Fruit fly (Drosophila melanogaster): ENCODE measurements around the gene sens-2.

The sens-2 gene

DNA sequence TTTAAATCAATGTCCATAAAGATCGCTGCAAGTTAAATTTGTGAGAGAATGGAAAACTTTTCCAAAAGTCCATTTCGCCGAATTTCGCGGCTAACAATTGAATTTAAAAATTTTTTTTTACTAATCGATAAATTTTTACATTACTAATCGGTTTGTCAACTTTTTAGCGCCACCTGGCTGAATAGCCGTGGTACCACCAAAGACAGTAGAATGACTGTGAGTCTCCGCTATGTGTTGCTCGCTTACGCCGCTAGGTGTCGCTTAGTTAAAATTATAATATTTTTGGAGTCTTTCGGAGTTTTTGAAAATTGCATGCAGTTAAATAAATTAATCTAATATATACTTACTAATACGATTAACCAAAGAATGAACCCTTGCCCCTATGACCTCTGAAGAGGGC lies 24.3 kb upstream of the sens-2 start (continued):
- TF ChIP-seq ewg (GFP tag; optimal IDR thresholded peaks at IDR 0.05): no peak
- TF ChIP-seq CG11247 (GFP tag; IDR thresholded peaks at IDR 0.05): peak; percentile 47
- no peak for TF ChIP-seq CG11695 (GFP tag; IDR thresholded peaks at IDR 0.05)
- no peak for TF ChIP-seq p53 (GFP tag; optimal IDR thresholded peaks at IDR 0.05)
- peak; percentile 31 for TF ChIP-seq CG10979 (tag; optimal IDR thresholded peaks at IDR 0.05)
- TF ChIP-seq MTF-1 (GFP tag; optimal IDR thresholded peaks at IDR 0.05; ENCODE audit: borderline replicate concordance): peak; percentile 36
- no peak for TF ChIP-seq HLHmδ (GFP tag; optimal IDR thresholded peaks at IDR 0.05)
- no peak for TF ChIP-seq CG2678 (tag; optimal IDR thresholded peaks at IDR 0.05)
- peak; percentile 39 for TF ChIP-seq CG18262 (tag; optimal IDR thresholded peaks at IDR 0.05)
- TF ChIP-seq stwl (tag; optimal IDR thresholded peaks at IDR 0.05): peak; percentile 76
- no peak for TF ChIP-seq gcm2 (GFP tag; optimal IDR thresholded peaks at IDR 0.05)
- no peak for TF ChIP-seq pfk (GFP tag; optimal IDR thresholded peaks at IDR 0.05)
- TF ChIP-seq unpg (GFP tag; optimal IDR thresholded peaks at IDR 0.05): peak; percentile 9
- TF ChIP-seq sima (GFP tag; optimal IDR thresholded peaks at IDR 0.05): no peak
- no peak for TF ChIP-seq CG16863 (GFP tag; optimal IDR thresholded peaks at IDR 0.05)
- no peak for TF ChIP-seq eyg (GFP tag; optimal IDR thresholded peaks at IDR 0.05)
- TF ChIP-seq lola (GFP tag; optimal IDR thresholded peaks at IDR 0.05): no peak
- no peak for TF ChIP-seq Fer1 (GFP tag; optimal IDR thresholded peaks at IDR 0.05)
- no peak for TF ChIP-seq CG13123 (GFP tag; optimal IDR thresholded peaks at IDR 0.05)
- TF ChIP-seq cad (GFP tag; optimal IDR thresholded peaks at IDR 0.05): peak; percentile 52
- TF ChIP-seq CrebB (tag; optimal IDR thresholded peaks at IDR 0.05): no peak
- TF ChIP-seq jumu (GFP tag; optimal IDR thresholded peaks at IDR 0.05): no peak
- TF ChIP-seq Meics (GFP tag; optimal IDR thresholded peaks at IDR 0.05): peak; percentile 19
- TF ChIP-seq CG4854 (GFP tag; optimal IDR thresholded peaks at IDR 0.05): peak; percentile 56
- no peak for TF ChIP-seq br (optimal IDR thresholded peaks at IDR 0.05)
- TF ChIP-seq CG13424 (tag; optimal IDR thresholded peaks at IDR 0.05): peak; percentile 29
- peak; percentile 23 for TF ChIP-seq CG18619 (GFP tag; optimal IDR thresholded peaks at IDR 0.05)
- no peak for TF ChIP-seq CG5180 (GFP tag; optimal IDR thresholded peaks at IDR 0.05)
- TF ChIP-seq knrl (GFP tag; IDR thresholded peaks at IDR 0.05; ENCODE audit: partially characterized antibody): peak; percentile 55; the same call in 1 of the 3 replicates
- no peak for TF ChIP-seq CG4617 (GFP tag; optimal IDR thresholded peaks at IDR 0.05; ENCODE audit: borderline replicate concordance)
- no peak for TF ChIP-seq Ets65A (GFP tag)
- peak; percentile 44 for TF ChIP-seq Dek (tag; optimal IDR thresholded peaks at IDR 0.05)
- no peak for TF ChIP-seq her (GFP tag; optimal IDR thresholded peaks at IDR 0.05)
- TF ChIP-seq btn (GFP tag; optimal IDR thresholded peaks at IDR 0.05): no peak
- no peak for TF ChIP-seq CG18476 (GFP tag; optimal IDR thresholded peaks at IDR 0.05)
- TF ChIP-seq ranshi (GFP tag; IDR thresholded peaks at IDR 0.05): no peak
- TF ChIP-seq lmd (GFP tag; IDR thresholded peaks at IDR 0.05): peak; percentile 49
- TF ChIP-seq vnd (GFP tag; IDR thresholded peaks at IDR 0.05; ENCODE audit: partially characterized antibody): no peak
- TF ChIP-seq Chrac-16 (GFP tag; optimal IDR thresholded peaks at IDR 0.05): peak; percentile 46
- peak; percentile 23 for TF ChIP-seq Abd-B (GFP tag; optimal IDR thresholded peaks at IDR 0.05)
- TF ChIP-seq Atf3 (GFP tag; optimal IDR thresholded peaks at IDR 0.05): no peak
- TF ChIP-seq Trl (optimal IDR thresholded peaks at IDR 0.05): no peak
- TF ChIP-seq Trl (GFP tag; optimal IDR thresholded peaks at IDR 0.05): peak; percentile 53
- peak; percentile 42 for TF ChIP-seq Jarid2 (GFP tag; optimal IDR thresholded peaks at IDR 0.05)
- TF ChIP-seq ssp (GFP tag; IDR thresholded peaks at IDR 0.05): no peak
- peak; percentile 35 for TF ChIP-seq Nf-YC (tag; optimal IDR thresholded peaks at IDR 0.05)
- no peak for TF ChIP-seq CG18011 (GFP tag; optimal IDR thresholded peaks at IDR 0.05)
- TF ChIP-seq Gsc (GFP tag; IDR thresholded peaks at IDR 0.05): no peak
- no peak for TF ChIP-seq trh (GFP tag; optimal IDR thresholded peaks at IDR 0.05)
- TF ChIP-seq stc (GFP tag; IDR thresholded peaks at IDR 0.05): no peak
- peak; percentile 75 for TF ChIP-seq Xbp1 (GFP tag; optimal IDR thresholded peaks at IDR 0.05)
- TF ChIP-seq cwo (GFP tag; optimal IDR thresholded peaks at IDR 0.05): no peak

All from whole organism, embryonic.